Fruit fly (Drosophila melanogaster) whole organism, embryonic: ENCODE results near the gene CG3078.
A peak's percentile ranks its signal among the peaks of the same experiment; 100 is the strongest.

Source experiments
- Aef1 ChIP-seq: fragments of 200-800 bp; sonication (Bioruptor generic); IDR thresholded peaks from 3 replicates; pipeline ENCODE4 v1.3.6; 2022; ENCODE audit warnings: missing biosample characterization, missing genetic modification characterization
- Awh ChIP-seq: fragments of 200-800 bp; sonication (Bioruptor generic); IDR thresholded peaks from 2 replicates; pipeline ENCODE4, ENCODE4 v1.3.6; 2022; ENCODE audit warnings: missing biosample characterization, missing genetic modification characterization
- BtbVII ChIP-seq: fragments of 200-800 bp; sonication (Bioruptor generic); optimal IDR thresholded peaks from 3 replicates; lab custom pipeline; 2017; ENCODE audit warnings: missing biosample characterization, mild to moderate bottlenecking, missing genetic modification characterization
- CG11085 ChIP-seq: fragments of 200-800 bp; sonication (Bioruptor generic); IDR thresholded peaks from 2 replicates; pipeline ENCODE4 v1.3.6; 2022; ENCODE audit warnings: missing biosample characterization, missing genetic modification characterization
- CG14710 ChIP-seq: fragments of 200-800 bp; sonication (Bioruptor generic); optimal IDR thresholded peaks from 3 replicates; lab custom pipeline; 2019; ENCODE audit warnings: missing biosample characterization, mild to moderate bottlenecking, missing genetic modification characterization, moderate library complexity
- CG15073 ChIP-seq: fragments of 200-800 bp; sonication (Bioruptor generic); optimal IDR thresholded peaks from 2 replicates; lab custom pipeline; 2016; ENCODE audit warnings: missing biosample characterization, missing genetic modification characterization
- CG15514 ChIP-seq: fragments of 200-800 bp; sonication (Bioruptor generic); optimal IDR thresholded peaks from 3 replicates; lab custom pipeline; 2017; ENCODE audit warnings: missing biosample characterization, missing genetic modification characterization, mild to moderate bottlenecking, moderate library complexity, missing genetic modification reagents
- CG1647 ChIP-seq: fragments of 200-800 bp; sonication (Bioruptor generic); optimal IDR thresholded peaks from 3 replicates; lab custom pipeline; 2016; ENCODE audit warnings: missing biosample characterization, missing genetic modification characterization
- CG16779 ChIP-seq: fragments of 200-800 bp; sonication (Bioruptor generic); IDR thresholded peaks from 2 replicates; pipeline ENCODE4 v1.3.6; 2022; ENCODE audit warnings: missing biosample characterization, missing genetic modification characterization
- CG17385 ChIP-seq: fragments of 200-800 bp; sonication (Bioruptor generic); optimal IDR thresholded peaks from 3 replicates; lab custom pipeline; 2018; ENCODE audit warnings: missing biosample characterization, mild to moderate bottlenecking, missing genetic modification characterization
- CG17568 ChIP-seq: fragments of 200-800 bp; sonication (Bioruptor generic); optimal IDR thresholded peaks from 2 replicates; lab custom pipeline; 2018; ENCODE audit warnings: missing biosample characterization, mild to moderate bottlenecking, missing genetic modification characterization, moderate library complexity
- CG1832 ChIP-seq: fragments of 200-800 bp; sonication (Bioruptor generic); optimal IDR thresholded peaks from 2 replicates; lab custom pipeline; 2017; ENCODE audit warnings: missing biosample characterization, mild to moderate bottlenecking, missing genetic modification characterization, inconsistent platforms
- CG33557 ChIP-seq: fragments of 200-800 bp; sonication (Bioruptor generic); optimal IDR thresholded peaks from 2 replicates; lab custom pipeline; 2019; ENCODE audit warnings: missing biosample characterization, mild to moderate bottlenecking, missing genetic modification characterization, moderate library complexity
- CG3726 ChIP-seq: fragments of 200-800 bp; sonication (Bioruptor generic); IDR thresholded peaks from 3 replicates; pipeline ENCODE4, ENCODE4 v1.3.6; 2022; ENCODE audit warnings: missing biosample characterization, missing genetic modification characterization
- CG4360 ChIP-seq: fragments of 200-800 bp; sonication (Bioruptor generic); IDR thresholded peaks from 2 replicates; pipeline ENCODE4 v1.3.6; 2022; ENCODE audit warnings: missing biosample characterization, missing genetic modification characterization
- CG5245 ChIP-seq: fragments of 200-800 bp; sonication (Bioruptor generic); optimal IDR thresholded peaks from 3 replicates; lab custom pipeline; 2016; ENCODE audit warnings: missing biosample characterization, missing genetic modification characterization
- CG6813 ChIP-seq: fragments of 200-800 bp; sonication (Bioruptor generic); optimal IDR thresholded peaks from 2 replicates; lab custom pipeline; 2017; ENCODE audit warnings: missing biosample characterization, missing genetic modification characterization, mild to moderate bottlenecking, moderate library complexity, missing genetic modification reagents
- CG6854 ChIP-seq: fragments of 200-800 bp; sonication (Bioruptor generic); optimal IDR thresholded peaks from 3 replicates; lab custom pipeline; 2017; ENCODE audit warnings: missing biosample characterization, mild to moderate bottlenecking, missing genetic modification characterization
- CG8765 ChIP-seq: fragments of 200-800 bp; sonication (Bioruptor generic); IDR thresholded peaks from 2 replicates; pipeline ENCODE4 v1.3.6; 2022; ENCODE audit warnings: missing biosample characterization, missing genetic modification characterization
- CG8944 ChIP-seq: fragments of 200-800 bp; sonication (Bioruptor generic); optimal IDR thresholded peaks from 3 replicates; lab custom pipeline; 2016; ENCODE audit warnings: missing biosample characterization, missing genetic modification characterization
- CkIIα-i1 ChIP-seq: fragments of 200-800 bp; sonication (Bioruptor generic); IDR thresholded peaks from 2 replicates; pipeline ENCODE4 v1.3.6; 2022; ENCODE audit warnings: missing biosample characterization, missing genetic modification characterization
- Dp ChIP-seq: fragments of 200-800 bp; sonication (Bioruptor generic); optimal IDR thresholded peaks from 2 replicates; lab custom pipeline; 2018; ENCODE audit warnings: missing biosample characterization, mild to moderate bottlenecking, missing genetic modification characterization, moderate library complexity
- Drgx ChIP-seq: fragments of 200-800 bp; sonication (Bioruptor generic); IDR thresholded peaks from 2 replicates; pipeline ENCODE4 v1.3.6; 2022; ENCODE audit warnings: missing biosample characterization, missing genetic modification characterization
- HmgD ChIP-seq: fragments of 200-800 bp; sonication (Bioruptor generic); optimal IDR thresholded peaks from 3 replicates; lab custom pipeline; 2016; ENCODE audit warnings: missing biosample characterization, missing genetic modification characterization
- Lim3 ChIP-seq: fragments of 200-800 bp; sonication (Bioruptor generic); IDR thresholded peaks from 2 replicates; pipeline ENCODE4 v1.3.6; 2022; ENCODE audit warnings: missing biosample characterization, missing genetic modification characterization
- Nf-YA ChIP-seq: fragments of 200-800 bp; sonication (Bioruptor generic); IDR thresholded peaks from 2 replicates; pipeline ENCODE4 v1.3.6; 2022; ENCODE audit warnings: missing biosample characterization, missing genetic modification characterization
- NfI ChIP-seq: fragments of 200-800 bp; sonication (Bioruptor generic); optimal IDR thresholded peaks from 3 replicates; lab custom pipeline; 2018; ENCODE audit warnings: missing biosample characterization, mild to moderate bottlenecking, missing genetic modification characterization, moderate library complexity
- Sox102F ChIP-seq: fragments of 200-800 bp; sonication (Bioruptor generic); optimal IDR thresholded peaks from 2 replicates; lab custom pipeline; 2018; ENCODE audit warnings: missing biosample characterization, mild to moderate bottlenecking, missing genetic modification characterization, moderate library complexity
- Spps ChIP-seq: fragments of 200-800 bp; sonication (Bioruptor generic); optimal IDR thresholded peaks from 2 replicates; lab custom pipeline; 2018; ENCODE audit warnings: missing biosample characterization, mild to moderate bottlenecking, missing genetic modification characterization
- Stat92E ChIP-seq, 3 experiments: fragments of >200 bp in 2 of 3; fragments of 200-800 bp in 1 of 3; sonication (Bioruptor generic) in 1 of 3; optimal IDR thresholded peaks; 2 replicates each; lab custom pipeline; 2017 to 2019; ENCODE audit warnings: missing biosample characterization in 3 of 3, missing genetic modification characterization in 3 of 3, mild to moderate bottlenecking in 1 of 3, moderate library complexity in 1 of 3
- chinmo ChIP-seq: fragments of 200-800 bp; sonication (Bioruptor generic); IDR thresholded peaks from 4 replicates; pipeline ENCODE4 v1.3.6; 2022; ENCODE audit warnings: missing biosample characterization, missing genetic modification characterization; ENCODE audit not compliant: partially characterized antibody
- chm ChIP-seq: fragments of 200-800 bp; sonication (Bioruptor generic); IDR thresholded peaks from 2 replicates; pipeline ENCODE4 v1.3.6; 2022; ENCODE audit warnings: missing biosample characterization, missing genetic modification characterization
- chn ChIP-seq: fragments of 200-800 bp; sonication (Bioruptor generic); optimal IDR thresholded peaks from 2 replicates; lab custom pipeline; 2016; ENCODE audit warnings: missing biosample characterization, missing genetic modification characterization
- ci ChIP-seq: fragments of 200-800 bp; sonication (Bioruptor generic); IDR thresholded peaks from 3 replicates; pipeline ENCODE4 v1.3.6; 2022; ENCODE audit warnings: missing biosample characterization, missing genetic modification characterization
- disco-r ChIP-seq: fragments of 200-800 bp; sonication (Bioruptor generic); optimal IDR thresholded peaks from 2 replicates; lab custom pipeline; 2016; ENCODE audit warnings: missing biosample characterization, missing genetic modification characterization
- eve ChIP-seq, 2 experiments: fragments of >200 bp; optimal IDR thresholded peaks; 2 replicates each; lab custom pipeline; 2017; ENCODE audit warnings: missing biosample characterization in 2 of 2, missing genetic modification characterization in 2 of 2
- fd96Cb ChIP-seq: fragments of 200-800 bp; sonication (Bioruptor generic); optimal IDR thresholded peaks from 2 replicates; lab custom pipeline; 2018; ENCODE audit warnings: missing biosample characterization, mild to moderate bottlenecking, missing genetic modification characterization, moderate library complexity
- gcm ChIP-seq: fragments of 200-800 bp; sonication (Bioruptor generic); optimal IDR thresholded peaks from 2 replicates; lab custom pipeline; 2019; ENCODE audit warnings: missing biosample characterization, mild to moderate bottlenecking, missing genetic modification characterization, moderate library complexity
- gfzf ChIP-seq: fragments of 200-800 bp; sonication (Bioruptor generic); optimal IDR thresholded peaks from 2 replicates; lab custom pipeline; 2016; ENCODE audit warnings: missing biosample characterization, mild to moderate bottlenecking, missing genetic modification characterization, moderate library complexity
- grau ChIP-seq: fragments of 200-800 bp; optimal IDR thresholded peaks from 3 replicates; lab custom pipeline; 2019; ENCODE audit warnings: missing biosample characterization, mild to moderate bottlenecking, missing genetic modification characterization, moderate library complexity
- inv ChIP-seq: fragments of 200-800 bp; sonication (Bioruptor generic); IDR thresholded peaks from 2 replicates; pipeline ENCODE4 v1.3.6; 2022; ENCODE audit warnings: missing biosample characterization, missing genetic modification characterization; ENCODE audit not compliant: partially characterized antibody
- jumu ChIP-seq: fragments of 200-800 bp; sonication (Bioruptor generic); optimal IDR thresholded peaks from 3 replicates; lab custom pipeline; 2016; ENCODE audit warnings: missing biosample characterization, missing genetic modification characterization
- row ChIP-seq: fragments of 200-800 bp; sonication (Bioruptor generic); IDR thresholded peaks from 3 replicates; pipeline ENCODE4 v1.3.6; 2022; ENCODE audit warnings: missing biosample characterization, missing genetic modification characterization
- sd ChIP-seq: fragments of 200-800 bp; sonication (Bioruptor generic); optimal IDR thresholded peaks from 3 replicates; lab custom pipeline; 2018; ENCODE audit warnings: missing biosample characterization, mild to moderate bottlenecking, missing genetic modification characterization, moderate library complexity
- sob ChIP-seq: fragments of 200-800 bp; sonication (Bioruptor generic); IDR thresholded peaks from 2 replicates; pipeline ENCODE4 v1.3.6; 2022; ENCODE audit warnings: missing biosample characterization, missing genetic modification characterization
- stwl ChIP-seq: fragments of 200-800 bp; sonication (Bioruptor generic); optimal IDR thresholded peaks from 3 replicates; lab custom pipeline; 2018; ENCODE audit warnings: missing biosample characterization, mild to moderate bottlenecking, missing genetic modification characterization, moderate library complexity
- toy ChIP-seq: fragments of 200-800 bp; sonication (Bioruptor generic); IDR thresholded peaks from 2 replicates; pipeline ENCODE4 v1.3.6; 2022; ENCODE audit warnings: missing biosample characterization, missing genetic modification characterization
- tx ChIP-seq: fragments of 200-800 bp; sonication (Bioruptor generic); optimal IDR thresholded peaks from 2 replicates; lab custom pipeline; 2016; ENCODE audit warnings: missing biosample characterization, missing genetic modification characterization
- vvl ChIP-seq: fragments of 200-800 bp; sonication (Bioruptor generic); IDR thresholded peaks from 2 replicates; pipeline ENCODE4 v1.3.6; 2022; ENCODE audit warnings: missing biosample characterization, missing genetic modification characterization

CG3078 gene

dm6 chrX:2294474-2295434, 35.1 kb upstream of the CG3078 start (continued):
- TF ChIP-seq tx (GFP tag; lab: Kevin White, UChicago) (no peak), fd96Cb (tag; lab: Kevin White, UChicago) (peak; percentile 7), vvl (peak; percentile 36), CG33557 (GFP tag; lab: Kevin White, UChicago) (no peak), CG16779 (GFP tag; lab: Robert Waterston, UW) (no peak), jumu (no peak), Nf-YA (GFP tag; lab: Robert Waterston, UW) (no peak), CG4360 (GFP tag; lab: Robert Waterston, UW) (peak; percentile 85), CG8944 (GFP tag; lab: Kevin White, UChicago) (no peak), HmgD (GFP tag; lab: Kevin White, UChicago) (no peak), Spps (no peak), CG5245 (GFP tag; lab: Kevin White, UChicago) (no peak), Awh (GFP tag; lab: Robert Waterston, UW) (peak; percentile 60; the same call in 1 of the 2 replicates), CG15073 (no peak), inv (GFP tag; lab: Robert Waterston, UW) (no peak), stwl (tag; lab: Kevin White, UChicago) (no peak), CG17568 (GFP tag; lab: Kevin White, UChicago) (no peak), sob (no peak), toy (no peak), ci (GFP tag; lab: Robert Waterston, UW) (peak; percentile 61), CG6854 (no peak), chm (no peak), CG6813 (GFP tag; lab: Kevin White, UChicago) (peak; percentile 9), grau (tag; lab: Kevin White, UChicago) (no peak), CG1832 (GFP tag; lab: Kevin White, UChicago) (no peak), Stat92E (GFP tag; optimal IDR thresholded peaks at IDR 0.05; lab: Kevin White, UChicago) (peak in 1 of 3 experiments; percentile 76), row (no peak), CG15514 (GFP tag; lab: Kevin White, UChicago) (no peak), sd (no peak), BtbVII (no peak), CG17385 (GFP tag; lab: Kevin White, UChicago) (no peak), chn (no peak), CG11085 (GFP tag; lab: Robert Waterston, UW) (no peak), Sox102F (no peak), Drgx (GFP tag; lab: Robert Waterston, UW) (peak; percentile 55), CG14710 (tag; lab: Kevin White, UChicago) (no peak), disco-r (GFP tag; lab: Kevin White, UChicago) (no peak), gfzf (GFP tag; lab: Kevin White, UChicago) (no peak), Dp (no peak), gcm (GFP tag; lab: Kevin White, UChicago) (no peak), eve (GFP tag; optimal IDR thresholded peaks at IDR 0.05; lab: Kevin White, UChicago) (peak in 1 of 2 experiments; percentile 81), NfI (GFP tag; lab: Kevin White, UChicago) (no peak), Lim3 (GFP tag; lab: Robert Waterston, UW) (no peak), CG3726 (GFP tag; lab: Robert Waterston, UW) (no peak), CG8765 (GFP tag; lab: Robert Waterston, UW) (no peak), CG1647 (GFP tag; lab: Kevin White, UChicago) (no peak), chinmo (GFP tag; lab: Robert Waterston, UW) (peak; percentile 67; the same call in 1 of the 4 replicates), Aef1 (GFP tag; lab: Robert Waterston, UW) (no peak), CkIIα-i1 (GFP tag; lab: Robert Waterston, UW) (no peak)
